Worm (Caenorhabditis elegans) whole organism, dauer: Measurements from ENCODE around the gene sli-1.

Experiments used
- unc-62 ChIP-seq: sonication (generic microtip); optimal IDR thresholded peaks from 2 replicates; lab custom pipeline; 2017; ENCODE audit warnings: missing biosample characterization, missing genetic modification reagents, missing genetic modification characterization

The sli-1 gene

DNA sequence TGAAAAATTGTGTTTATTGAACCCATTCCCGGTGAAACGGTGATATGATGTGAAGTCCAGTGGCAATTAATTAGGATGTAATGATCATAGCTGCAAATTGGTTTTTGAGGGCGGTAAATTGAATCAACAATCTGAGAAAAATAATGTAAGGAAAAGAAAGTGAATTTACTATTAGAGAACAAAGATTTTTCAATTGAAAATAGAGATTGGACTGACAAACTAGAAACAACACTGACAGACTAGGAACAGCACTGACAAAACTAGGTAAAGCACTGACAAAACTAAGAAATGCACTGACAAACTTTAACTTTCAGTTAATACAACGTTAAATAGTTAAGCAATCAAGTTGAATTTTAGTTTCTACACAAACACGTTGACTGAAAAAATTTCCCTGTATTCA is at the start of gene sli-1:
TSS of gene sli-1 (minus strand) at position 101 of the 400 bp plus-strand sequence.
- no peak for TF ChIP-seq unc-62

DNA sequence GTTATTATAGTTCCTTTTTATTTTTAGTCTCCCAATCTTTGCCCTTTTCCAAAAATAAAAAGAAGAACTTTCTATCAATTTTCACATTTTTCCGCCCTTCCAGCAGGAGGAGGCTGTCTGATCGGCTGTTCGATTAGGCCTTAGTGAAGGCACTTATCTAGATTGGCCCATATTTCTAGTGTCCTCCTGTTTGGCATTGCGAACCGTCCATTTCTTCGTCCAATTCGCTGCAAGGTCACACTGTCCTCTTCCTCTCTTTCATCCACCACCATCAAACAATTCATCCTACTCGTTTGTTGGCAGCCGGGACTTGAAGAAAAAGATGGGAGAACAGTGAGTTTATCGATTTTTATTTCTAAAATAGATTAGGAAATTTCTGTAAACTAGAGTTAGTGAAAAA is 46.4 kb upstream of the sli-1 start, which contains the start of gene T04G9.4:
TSS of gene T04G9.4 (plus strand) at position 293 of the 400 bp plus-strand sequence.
- TF ChIP-seq unc-62, result no peak

DNA sequence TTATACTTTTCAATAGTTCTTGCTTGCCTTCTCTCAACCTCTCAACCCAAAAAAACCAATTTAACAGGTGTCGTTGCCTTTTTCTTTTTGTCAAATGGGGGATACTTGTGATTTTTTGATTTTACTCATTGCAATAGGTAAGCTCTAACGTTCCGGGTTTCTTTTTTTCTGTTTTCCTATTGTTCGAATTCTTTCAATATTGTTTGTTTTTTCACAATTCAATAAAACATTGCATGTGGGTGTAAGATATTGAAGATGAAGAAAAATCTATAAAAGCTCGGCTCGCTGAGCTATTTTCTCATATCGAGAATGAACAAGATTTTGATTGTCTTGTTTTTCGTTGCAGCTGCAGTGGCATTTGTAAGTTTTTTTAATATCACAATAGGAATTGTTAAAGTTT is 44.8 kb upstream of the sli-1 start, which contains the start of gene T04G9.7:
TSS of gene T04G9.7 (plus strand) at position 301 of the 400 bp plus-strand sequence.
- TF ChIP-seq unc-62, result no peak

DNA sequence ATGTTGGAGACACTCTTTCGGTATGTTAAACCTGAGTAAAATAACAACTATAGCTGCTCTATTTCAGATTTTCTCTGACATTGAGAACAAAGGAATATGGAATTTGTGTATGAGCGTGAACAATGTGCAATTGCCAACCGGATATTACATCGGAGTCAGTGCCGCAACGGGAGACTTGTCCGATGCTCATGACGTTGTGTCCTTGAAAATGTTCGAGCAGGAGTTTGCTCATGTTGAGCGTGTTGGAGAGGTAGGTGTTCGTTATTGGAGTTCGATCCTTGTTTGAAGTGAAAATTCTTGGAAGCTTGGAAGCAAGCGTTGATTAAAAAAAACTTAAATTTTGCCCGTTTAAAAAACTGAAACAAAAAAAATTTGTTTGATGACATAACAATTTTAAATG is 43.8 kb upstream of the sli-1 start:
- no peak for TF ChIP-seq unc-62

DNA sequence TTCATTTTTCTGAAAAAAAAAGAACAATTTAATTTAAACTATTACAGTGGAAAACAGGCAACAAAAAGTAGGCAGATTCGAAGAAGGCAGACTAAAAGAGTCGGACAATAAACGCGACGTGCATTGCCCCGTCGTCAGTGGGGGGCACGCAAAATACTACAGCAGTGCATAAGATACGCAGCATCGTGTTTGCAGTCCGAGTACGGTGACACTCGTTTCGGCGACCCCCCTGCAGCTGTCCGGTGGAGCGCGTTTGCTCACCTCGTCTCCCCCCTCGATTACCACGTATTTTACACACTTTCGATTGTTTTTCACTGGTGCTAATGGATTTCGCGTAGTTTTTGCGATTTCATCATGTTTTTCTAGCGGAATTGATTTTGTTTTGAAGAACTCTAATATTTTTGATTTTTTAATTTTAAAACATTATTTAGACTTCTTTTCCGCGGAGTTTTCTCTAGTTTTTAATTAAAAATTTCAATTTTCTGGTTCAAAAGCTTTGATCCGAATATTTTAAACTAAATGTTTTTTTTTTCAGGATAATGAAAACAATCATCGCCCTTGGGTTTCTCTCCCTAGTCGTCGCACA is 42.4 kb upstream of the sli-1 start, which contains the start of the genes trap-2 and ile-2:
TSS of gene trap-2 (minus strand) at position 9 of the 586 bp plus-strand sequence.
TSS of gene ile-2 (plus strand) at position 536 of the 586 bp plus-strand sequence.
- TF ChIP-seq unc-62, result no peak

DNA sequence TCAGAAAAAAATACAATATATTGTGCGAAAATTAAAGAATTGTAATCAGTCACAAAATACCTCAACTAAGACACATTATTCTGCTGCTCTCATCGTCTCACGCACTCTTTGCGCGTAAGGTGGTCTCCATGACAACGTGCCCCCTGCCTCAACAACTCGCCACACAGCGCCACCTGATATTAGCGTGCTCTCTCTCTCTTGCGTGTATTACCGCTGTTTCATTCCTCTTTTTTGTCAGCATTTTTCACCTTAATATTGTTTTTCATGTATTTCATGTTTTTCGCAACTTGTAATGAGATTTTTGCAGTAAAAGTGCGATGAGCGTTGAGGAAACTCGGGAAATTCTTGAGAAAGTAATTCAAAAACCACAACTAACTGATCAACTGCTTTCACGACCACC is 37.7 kb upstream of the sli-1 start, which contains the start of gene dyf-11:
TSS of gene dyf-11 (plus strand) at position 301 of the 400 bp plus-strand sequence.
- TF ChIP-seq unc-62, result no peak

DNA sequence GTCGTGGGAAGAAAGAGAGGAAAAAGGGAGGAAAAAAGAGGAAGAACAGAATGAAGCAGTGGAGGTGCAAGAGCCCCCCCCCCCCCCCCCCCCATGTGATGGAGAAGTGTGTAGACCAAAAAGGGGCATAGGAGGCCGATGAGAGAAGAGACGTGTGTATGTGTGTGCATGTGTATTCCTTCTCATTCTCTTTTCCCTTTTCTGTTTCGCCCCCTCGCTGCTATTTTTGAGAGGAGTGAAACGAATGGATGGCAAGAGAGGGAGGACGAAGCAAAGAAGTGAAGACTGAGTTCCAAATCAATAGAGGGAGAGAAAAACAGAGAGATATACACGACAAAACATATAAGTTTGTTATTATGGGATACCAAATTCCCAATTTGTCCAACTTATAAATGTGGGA is 34.8 kb upstream of the sli-1 start:
- no peak for TF ChIP-seq unc-62

DNA sequence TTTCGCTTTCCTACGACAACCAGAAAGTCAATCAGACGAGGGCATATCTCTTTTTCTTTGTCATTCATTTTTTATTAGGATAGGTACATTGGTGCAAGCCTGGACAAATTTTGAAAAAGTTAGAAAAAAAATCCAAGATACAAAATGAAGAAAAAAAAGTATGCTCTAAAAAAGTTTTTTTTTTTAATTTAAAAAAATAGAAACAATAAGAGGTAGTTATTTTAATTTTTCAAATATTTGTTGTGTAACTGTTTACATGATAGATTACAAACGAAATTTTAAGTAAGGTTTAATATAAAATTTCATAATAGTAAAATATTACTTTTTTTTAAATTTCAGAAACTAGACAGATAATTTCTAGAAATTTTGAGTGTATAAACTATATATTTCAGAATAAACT is 33.9 kb upstream of the sli-1 start, which contains the start of gene aex-3:
TSS of gene aex-3 (minus strand) at position 101 of the 400 bp plus-strand sequence.
- TF ChIP-seq unc-62, result no peak

DNA sequence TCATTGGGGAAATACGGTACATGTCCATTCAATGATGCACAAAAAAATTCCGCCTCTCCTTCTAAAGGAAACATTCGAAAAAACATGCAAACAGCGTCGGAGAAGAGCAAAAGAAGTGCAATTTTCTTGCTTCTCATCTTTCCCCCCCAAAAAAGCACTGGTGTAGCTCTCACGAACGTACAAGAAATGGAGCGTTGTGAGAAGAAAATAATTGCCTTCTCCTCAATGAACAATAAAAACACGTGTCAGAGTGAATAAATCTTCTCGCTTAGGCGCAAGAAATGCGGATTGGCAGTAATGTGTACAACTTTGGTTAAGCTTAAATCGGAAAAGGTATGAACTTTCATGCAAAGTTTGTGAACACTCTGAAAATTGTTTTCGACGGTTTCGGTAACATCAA is 22.6 kb upstream of the sli-1 start:
- TF ChIP-seq unc-62, result no peak

DNA sequence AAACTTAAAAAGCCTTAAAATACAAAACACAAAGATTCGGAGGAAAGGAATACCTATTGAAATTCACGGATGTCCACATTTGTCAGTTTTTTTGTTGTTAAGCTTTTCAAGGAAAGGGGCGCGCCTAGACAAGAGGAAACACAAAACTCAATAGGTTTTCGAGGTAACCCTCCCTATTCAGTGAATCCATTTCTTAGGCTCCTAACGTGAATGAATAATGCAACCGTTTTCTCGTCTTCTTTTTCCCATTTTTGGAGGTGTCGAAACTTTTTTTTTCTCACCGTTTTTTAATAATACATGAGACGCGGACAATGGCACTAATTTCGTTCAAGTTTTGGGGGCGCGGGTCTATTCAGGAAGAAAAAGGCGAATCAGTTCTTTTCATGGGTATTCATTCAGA is 11.2 kb upstream of the sli-1 start:
- TF ChIP-seq unc-62, result no peak

DNA sequence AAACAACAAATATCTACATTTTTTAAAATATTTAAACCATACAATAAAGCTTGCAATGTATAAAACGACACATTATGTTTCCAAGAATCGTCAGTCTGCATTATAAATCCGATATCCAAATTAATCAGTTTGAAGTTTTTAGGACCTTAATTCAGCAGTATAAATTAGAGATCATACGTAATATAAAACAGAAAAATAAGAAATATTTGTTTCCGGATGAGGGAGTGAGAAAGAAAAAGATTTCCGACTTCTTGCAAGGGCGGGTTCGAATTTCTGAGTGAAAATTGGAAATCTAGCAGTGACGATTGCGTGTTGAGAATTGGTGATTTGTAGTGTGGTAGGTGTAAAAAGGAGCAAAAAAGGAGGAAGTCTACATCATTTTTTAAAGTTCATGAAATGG is 9.8 kb upstream of the sli-1 start, which contains the start of gene npr-19:
TSS of gene npr-19 (minus strand) at position 101 of the 400 bp plus-strand sequence.
- no peak for TF ChIP-seq unc-62

DNA sequence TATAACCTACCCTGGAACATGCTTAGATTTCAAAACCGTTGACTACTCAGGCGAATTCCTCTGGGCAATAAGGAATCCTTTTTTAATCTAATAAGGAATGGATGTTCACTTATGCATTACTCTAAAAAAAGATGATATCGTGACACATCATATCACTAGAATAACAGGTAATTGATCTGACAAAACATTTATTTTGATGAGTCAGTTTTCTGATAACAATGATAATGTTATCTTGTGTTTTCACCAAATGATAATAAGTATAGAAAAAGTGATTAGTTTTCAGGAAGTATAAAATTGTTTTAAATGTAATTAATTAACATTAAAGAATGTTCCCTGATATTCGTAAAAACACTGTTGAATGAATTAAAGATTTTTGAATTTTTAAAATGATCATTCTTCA is 3.3 kb upstream of the sli-1 start:
- no peak for TF ChIP-seq unc-62

DNA sequence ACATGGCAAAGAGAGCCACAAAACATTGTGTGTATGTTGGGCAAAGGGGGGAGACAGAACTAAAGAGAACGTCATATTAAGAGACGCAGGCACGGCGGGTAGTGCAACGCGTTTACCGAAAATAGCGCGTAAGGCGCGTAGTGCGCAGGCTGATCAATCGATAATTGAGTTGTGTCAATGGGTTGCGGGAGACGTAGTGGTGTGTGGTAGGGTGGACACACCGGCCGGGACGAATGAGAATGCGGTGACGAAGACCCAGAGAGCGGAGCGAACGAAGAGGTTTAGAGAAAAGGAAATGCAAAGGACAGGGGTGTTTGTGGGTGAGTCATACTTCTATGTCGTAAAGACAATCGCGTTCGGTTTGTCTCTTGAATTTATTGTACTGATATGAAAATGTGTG is 2.0 kb upstream of the sli-1 start:
- no peak for TF ChIP-seq unc-62

DNA sequence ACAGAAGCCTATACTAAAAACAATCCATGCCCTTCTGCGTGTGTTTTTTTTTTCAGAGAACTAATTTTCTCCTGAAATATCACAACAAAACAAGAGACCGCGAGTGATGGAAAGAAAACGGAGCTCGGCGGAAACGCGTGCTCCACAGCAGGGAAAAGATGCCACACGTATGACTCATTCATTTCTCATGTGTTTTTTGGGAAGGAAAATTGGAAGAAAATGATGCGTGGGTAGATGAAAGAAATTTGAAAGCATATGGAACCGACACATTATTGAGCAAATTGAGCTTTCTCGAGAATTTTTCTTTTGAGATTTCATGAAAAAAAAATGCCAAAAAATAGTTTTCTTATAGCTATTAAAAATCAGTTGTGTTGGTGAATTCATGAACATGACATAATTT is 527 bp upstream of the sli-1 start:
- no peak for TF ChIP-seq unc-62

DNA sequence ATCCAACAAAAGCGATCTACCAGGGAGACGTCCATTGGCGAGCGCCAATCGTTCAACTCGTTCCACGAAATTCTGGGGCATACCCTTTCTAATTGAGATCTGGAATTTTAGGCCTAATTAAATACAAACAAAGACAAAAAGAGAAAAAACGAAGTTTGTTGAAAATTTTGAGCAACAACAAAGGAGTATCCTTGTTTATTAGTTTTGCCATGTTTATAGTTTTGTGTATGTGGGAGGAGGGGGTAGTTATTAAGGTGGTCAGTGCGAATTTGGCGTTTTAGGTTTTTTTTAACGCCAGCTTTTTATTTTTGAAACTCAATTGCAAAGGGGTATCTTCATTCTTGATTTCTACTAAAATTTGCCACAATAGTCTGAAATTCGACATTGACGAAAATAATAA is 11.4 kb downstream of the sli-1 start, which contains the start of gene irk-2:
TSS of gene irk-2 (minus strand) at position 101 of the 400 bp plus-strand sequence.
- TF ChIP-seq unc-62, result no peak

DNA sequence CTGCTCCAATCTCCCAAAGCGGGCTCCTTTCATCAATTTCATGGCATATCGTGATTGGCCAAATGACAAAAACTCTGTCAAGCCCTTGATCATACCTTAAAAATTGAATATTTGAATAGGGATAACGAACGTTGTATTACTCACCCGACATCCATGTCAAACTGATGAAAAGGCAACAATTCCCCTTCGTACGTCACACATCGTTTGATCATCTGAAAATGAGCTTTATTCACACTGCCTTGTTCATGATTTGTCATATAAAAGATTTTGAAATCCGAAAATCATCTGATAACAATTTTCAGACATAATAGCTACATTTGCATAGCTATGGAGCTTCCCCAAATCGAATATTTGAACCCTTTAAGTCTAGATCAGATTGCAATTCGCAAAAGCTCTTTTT is 19.3 kb downstream of the sli-1 start, which contains the start of gene M02A10.1:
TSS of gene M02A10.1 (plus strand) at position 301 of the 400 bp plus-strand sequence.
- no peak for TF ChIP-seq unc-62

DNA sequence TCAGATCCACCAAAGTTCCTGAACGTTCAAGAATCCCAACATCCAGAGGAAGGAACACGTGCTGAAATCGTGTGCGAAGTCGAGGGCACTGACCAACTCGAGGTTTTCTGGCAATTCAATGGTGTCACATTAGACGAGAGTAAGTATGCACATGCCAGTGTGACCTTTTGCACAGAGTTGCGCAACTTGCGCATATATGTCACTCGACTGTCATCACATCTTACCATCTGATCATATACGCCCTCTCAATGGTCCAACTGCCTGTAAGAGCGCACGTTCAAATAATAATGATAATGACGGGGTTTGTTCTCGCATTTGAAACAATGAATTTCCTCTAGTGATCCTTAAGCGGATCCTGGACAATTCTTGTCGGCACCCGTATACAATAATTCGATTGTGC is 29.5 kb downstream of the sli-1 start:
- TF ChIP-seq unc-62, result no peak

DNA sequence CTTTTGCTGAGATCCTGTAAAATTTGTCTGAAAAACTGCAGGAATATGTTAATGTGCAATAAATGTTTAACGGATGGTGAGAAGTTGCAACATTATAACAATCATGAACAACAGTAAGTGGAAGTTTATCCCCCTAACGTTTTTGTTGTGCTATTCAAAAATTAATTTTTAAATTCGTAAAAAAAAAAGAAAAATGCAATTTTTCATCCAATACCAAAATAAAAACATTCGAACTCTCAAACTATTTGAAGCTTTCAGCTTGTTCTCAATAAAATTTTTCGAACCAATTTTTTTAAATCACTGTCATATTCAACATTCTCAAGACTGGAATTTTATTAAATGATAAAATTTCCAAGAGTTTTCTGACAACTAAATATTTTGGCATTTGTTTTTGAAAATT is 34.2 kb downstream of the sli-1 start, which contains the start of gene ncam-1:
TSS of gene ncam-1 (plus strand) at position 301 of the 400 bp plus-strand sequence.
- TF ChIP-seq unc-62, result no peak
